Worm (Caenorhabditis elegans): Measurements from ENCODE around the gene F22H10.11.

F22H10.11 gene

DNA sequence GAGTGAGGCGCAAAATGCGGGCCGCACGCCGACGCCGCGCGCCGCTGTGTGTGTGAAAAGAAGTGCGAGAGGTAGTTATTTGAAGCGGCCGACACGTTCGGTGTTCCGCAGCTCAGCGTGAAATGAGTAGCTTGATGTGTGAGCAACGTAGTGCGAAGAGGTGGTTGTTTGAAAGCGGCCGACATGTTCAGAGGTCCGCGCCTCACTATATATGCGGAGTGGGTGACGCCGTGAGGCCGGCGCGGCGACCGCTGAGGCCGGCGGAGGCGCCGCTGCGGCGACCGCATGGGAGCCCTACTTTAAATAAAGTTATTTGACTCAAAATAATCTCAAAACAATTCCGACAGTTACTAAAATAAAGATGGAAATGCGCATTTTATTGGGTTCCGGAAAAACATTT lies 9.0 kb upstream of the F22H10.11 start:
- TF ChIP-seq hmg-4 (GFP tag; optimal IDR thresholded peaks at IDR 0.05) = no peak
- no peak for TF ChIP-seq F13C5.2 (tag; optimal IDR thresholded peaks at IDR 0.05)
- TF ChIP-seq ets-7 (tag; optimal IDR thresholded peaks at IDR 0.05) = no peak
- TF ChIP-seq ceh-36 (tag; optimal IDR thresholded peaks at IDR 0.05) = no peak
- no peak for TF ChIP-seq pes-1 (GFP tag; IDR thresholded peaks at IDR 0.05)
- TF ChIP-seq sea-1 (GFP tag; conservative IDR thresholded peaks at IDR 0.05) = no peak

DNA sequence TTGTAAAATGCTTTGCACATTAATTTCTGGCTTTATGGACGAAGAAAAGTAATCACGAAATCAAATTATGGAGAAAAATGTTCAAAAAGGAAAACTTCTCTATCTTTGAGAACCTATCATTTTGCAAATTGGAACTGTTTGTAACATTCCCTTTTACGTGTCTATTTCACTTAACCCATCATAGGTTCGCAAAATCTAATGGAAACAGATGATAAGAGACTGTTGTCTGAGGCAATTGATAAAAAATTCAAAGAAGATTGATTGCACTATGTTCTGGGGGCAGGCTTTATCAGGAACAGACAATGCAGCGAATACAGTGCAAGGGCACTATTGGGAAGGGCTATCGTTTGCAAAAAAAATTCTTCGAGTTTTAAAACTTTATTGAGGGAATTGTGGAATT lies 7.3 kb upstream of the F22H10.11 start:
- TF ChIP-seq scrt-1 (GFP tag; IDR thresholded peaks at IDR 0.05) = no peak
- TF ChIP-seq ceh-13 (GFP tag; optimal IDR thresholded peaks at IDR 0.05) = no peak
- TF ChIP-seq ama-1 (optimal IDR thresholded peaks at IDR 0.05) = no peak

ce11 chrX:16691045-16691444 lies 3.2 kb upstream of the F22H10.11 start, which contains the start of gene F22H10.6:
Gene F22H10.6 (minus strand): TSS chrX:16691336.
- TF ChIP-seq B0310.2 (tag; optimal IDR thresholded peaks at IDR 0.05) = no peak
- TF ChIP-seq ama-1 (optimal IDR thresholded peaks at IDR 0.05) = no peak
- no peak for TF ChIP-seq flt-1 (GFP tag; IDR thresholded peaks at IDR 0.05)
- TF ChIP-seq ceh-13 (GFP tag; optimal IDR thresholded peaks at IDR 0.05) = no peak

ce11 chrX:16689852-16690473 lies 2.1 kb upstream of the F22H10.11 start:
- TF ChIP-seq hmbx-1 (tag; optimal IDR thresholded peaks at IDR 0.05) (no peak), flt-1 (GFP tag; IDR thresholded peaks at IDR 0.05) (no peak), ets-7 (tag; optimal IDR thresholded peaks at IDR 0.05) (no peak), scrt-1 (GFP tag; IDR thresholded peaks at IDR 0.05) (no peak), pes-1 (GFP tag; IDR thresholded peaks at IDR 0.05) (no peak), tbx-11 (GFP tag; IDR thresholded peaks at IDR 0.05) (no peak), F13C5.2 (tag; optimal IDR thresholded peaks at IDR 0.05) (no peak), ama-1 (optimal IDR thresholded peaks at IDR 0.05) (no peak), tra-4 (tag; optimal IDR thresholded peaks at IDR 0.05) (no peak), ceh-36 (tag; optimal IDR thresholded peaks at IDR 0.05) (no peak), aly-1 (tag; optimal IDR thresholded peaks at IDR 0.05) (no peak), hmg-4 (GFP tag; optimal IDR thresholded peaks at IDR 0.05) (no peak), ceh-13 (GFP tag; optimal IDR thresholded peaks at IDR 0.05) (no peak), sea-1 (GFP tag; conservative IDR thresholded peaks at IDR 0.05) (no peak), B0310.2 (tag; optimal IDR thresholded peaks at IDR 0.05) (no peak), hnd-1 (tag; optimal IDR thresholded peaks at IDR 0.05) (no peak), tbx-37 (GFP tag; conservative IDR thresholded peaks at IDR 0.05) (no peak)

DNA sequence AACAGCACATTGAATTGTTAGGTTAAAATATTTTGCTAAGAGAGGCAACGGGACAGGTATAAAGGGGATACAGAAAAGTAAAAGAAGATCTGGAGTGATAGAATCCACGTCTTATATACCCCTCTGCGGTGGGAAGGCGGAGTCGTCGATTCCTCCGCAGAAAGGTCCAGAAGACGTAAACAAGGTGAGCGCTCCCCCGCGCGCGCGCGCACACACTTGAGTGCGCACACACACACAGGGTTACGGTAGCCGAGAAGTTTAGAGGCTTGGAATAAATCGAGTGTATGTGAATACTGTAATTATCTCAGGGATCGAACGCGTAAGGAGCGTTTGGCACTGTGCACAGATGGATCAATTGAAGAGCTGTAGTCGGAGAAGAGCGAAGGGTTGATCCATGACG lies 468 bp downstream of the F22H10.11 start:
- TF ChIP-seq tbx-11 (GFP tag; IDR thresholded peaks at IDR 0.05) (no peak), scrt-1 (GFP tag; IDR thresholded peaks at IDR 0.05) (no peak), ets-7 (tag; optimal IDR thresholded peaks at IDR 0.05) (no peak), aly-1 (tag; optimal IDR thresholded peaks at IDR 0.05) (no peak), tra-4 (tag; optimal IDR thresholded peaks at IDR 0.05) (no peak), B0310.2 (tag; optimal IDR thresholded peaks at IDR 0.05) (no peak), tbx-37 (GFP tag; conservative IDR thresholded peaks at IDR 0.05) (no peak), pes-1 (GFP tag; IDR thresholded peaks at IDR 0.05) (no peak), flt-1 (GFP tag; IDR thresholded peaks at IDR 0.05) (no peak), sea-1 (GFP tag; conservative IDR thresholded peaks at IDR 0.05) (no peak)

ce11 chrX:16681910-16682493 lies 5.8 kb downstream of the F22H10.11 start:
- TF ChIP-seq aly-1 (tag; optimal IDR thresholded peaks at IDR 0.05) = no peak
- peak; percentile 33 for TF ChIP-seq hmg-4 (GFP tag; optimal IDR thresholded peaks at IDR 0.05)
- no peak for TF ChIP-seq hmbx-1 (tag; optimal IDR thresholded peaks at IDR 0.05)
- TF ChIP-seq F13C5.2 (tag; optimal IDR thresholded peaks at IDR 0.05) = peak; percentile 95
- TF ChIP-seq ama-1 (optimal IDR thresholded peaks at IDR 0.05) = no peak
- no peak for TF ChIP-seq hnd-1 (tag; optimal IDR thresholded peaks at IDR 0.05)
- TF ChIP-seq tbx-37 (GFP tag; conservative IDR thresholded peaks at IDR 0.05) = peak; percentile 72
- no peak for TF ChIP-seq ceh-13 (GFP tag; optimal IDR thresholded peaks at IDR 0.05)
- peak; percentile 57 for TF ChIP-seq pes-1 (GFP tag; IDR thresholded peaks at IDR 0.05)
- TF ChIP-seq ceh-36 (tag; optimal IDR thresholded peaks at IDR 0.05) = no peak
- TF ChIP-seq scrt-1 (GFP tag; IDR thresholded peaks at IDR 0.05) = 0 out of 2 replicates have a peak, but pooled peaks have one; percentile 12
- TF ChIP-seq flt-1 (GFP tag; IDR thresholded peaks at IDR 0.05) = peak; percentile 52; the same call in 1 of the 2 replicates

- TF ChIP-seq F13C5.2 (tag; optimal IDR thresholded peaks at IDR 0.05) (no peak), ceh-13 (GFP tag; optimal IDR thresholded peaks at IDR 0.05) (no peak), tbx-11 (GFP tag; IDR thresholded peaks at IDR 0.05) (no peak), ceh-36 (tag; optimal IDR thresholded peaks at IDR 0.05) (no peak), ama-1 (optimal IDR thresholded peaks at IDR 0.05) (no peak), ets-7 (tag; optimal IDR thresholded peaks at IDR 0.05) (no peak), pes-1 (GFP tag; IDR thresholded peaks at IDR 0.05) (no peak), hmg-4 (GFP tag; optimal IDR thresholded peaks at IDR 0.05) (no peak)
Measured at ce11 chrX:16679117-16679590, 8.7 kb downstream of the F22H10.11 start, which contains the start of gene F22H10.2. Gene F22H10.2 (plus strand): TSS chrX:16679540.

ce11 chrX:16678097-16678496 lies 9.7 kb downstream of the F22H10.11 start:
- TF ChIP-seq B0310.2 (tag; optimal IDR thresholded peaks at IDR 0.05) (no peak), flt-1 (GFP tag; IDR thresholded peaks at IDR 0.05) (no peak), sea-1 (GFP tag; conservative IDR thresholded peaks at IDR 0.05) (no peak), hmg-4 (GFP tag; optimal IDR thresholded peaks at IDR 0.05) (no peak), ceh-36 (tag; optimal IDR thresholded peaks at IDR 0.05) (no peak), scrt-1 (GFP tag; IDR thresholded peaks at IDR 0.05) (no peak), hmbx-1 (tag; optimal IDR thresholded peaks at IDR 0.05) (no peak), hnd-1 (tag; optimal IDR thresholded peaks at IDR 0.05) (no peak), tbx-11 (GFP tag; IDR thresholded peaks at IDR 0.05) (no peak), tra-4 (tag; optimal IDR thresholded peaks at IDR 0.05) (no peak), F13C5.2 (tag; optimal IDR thresholded peaks at IDR 0.05) (no peak), ceh-13 (GFP tag; optimal IDR thresholded peaks at IDR 0.05) (no peak), tbx-37 (GFP tag; conservative IDR thresholded peaks at IDR 0.05) (no peak), aly-1 (tag; optimal IDR thresholded peaks at IDR 0.05) (no peak), ama-1 (optimal IDR thresholded peaks at IDR 0.05) (no peak), pes-1 (GFP tag; IDR thresholded peaks at IDR 0.05) (no peak), ets-7 (tag; optimal IDR thresholded peaks at IDR 0.05) (no peak)

Measured in whole organism, early embryonic.